Fruit fly (Drosophila melanogaster) whole organism, larva: Measurements from ENCODE around the gene CG1288.

Experiments
- noc ChIP-seq: fragments of 200-800 bp; sonication (Bioruptor generic); optimal IDR thresholded peaks from 3 replicates; lab custom pipeline; 2019; ENCODE audit warnings: missing biosample characterization, mild to moderate bottlenecking, missing genetic modification characterization, moderate library complexity

Gene CG1288

DNA sequence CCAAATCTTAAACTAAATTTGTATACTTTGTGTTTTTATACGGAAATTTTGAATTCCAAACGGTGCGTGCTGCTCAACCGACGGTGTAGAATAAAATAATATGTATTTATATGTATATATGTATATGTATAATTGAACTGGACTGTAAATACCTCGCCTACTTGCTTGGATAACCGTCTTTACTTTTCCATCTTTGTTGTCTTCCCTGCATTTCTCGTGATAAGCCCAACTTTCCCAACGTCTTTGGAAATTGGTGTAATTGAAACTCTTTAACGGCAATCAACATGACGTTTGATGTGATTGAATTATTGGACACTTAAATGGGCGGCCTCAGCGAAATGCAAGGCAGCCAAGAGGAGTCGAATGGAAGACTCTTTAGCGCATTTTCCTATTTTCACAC lies at the start of gene CG1288:
Gene CG1288 (minus strand): TSS at position 101 of the 400 bp plus-strand sequence.
- TF ChIP-seq noc: no peak

DNA sequence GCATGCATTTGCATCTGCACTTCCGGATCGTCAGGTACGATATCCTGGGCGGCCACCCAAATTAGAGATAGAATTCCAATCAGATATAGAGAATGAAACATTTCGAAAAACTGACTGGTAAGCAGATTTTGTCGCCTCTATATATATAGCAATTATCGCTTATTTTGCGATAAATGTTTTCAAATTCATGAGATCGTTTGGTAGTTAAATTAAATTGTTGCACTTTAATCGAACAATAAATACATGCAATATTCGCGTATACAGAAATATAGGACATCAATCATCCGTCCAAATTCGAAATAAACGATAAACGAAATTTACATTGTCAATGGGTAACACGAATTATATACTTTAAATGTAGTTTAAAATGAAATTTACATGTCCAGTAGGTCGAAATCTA lies 43.6 kb upstream of the CG1288 start, which contains the start of gene Obp84a:
Gene Obp84a (minus strand): TSS at position 101 of the 400 bp plus-strand sequence.
- no peak for TF ChIP-seq noc

DNA sequence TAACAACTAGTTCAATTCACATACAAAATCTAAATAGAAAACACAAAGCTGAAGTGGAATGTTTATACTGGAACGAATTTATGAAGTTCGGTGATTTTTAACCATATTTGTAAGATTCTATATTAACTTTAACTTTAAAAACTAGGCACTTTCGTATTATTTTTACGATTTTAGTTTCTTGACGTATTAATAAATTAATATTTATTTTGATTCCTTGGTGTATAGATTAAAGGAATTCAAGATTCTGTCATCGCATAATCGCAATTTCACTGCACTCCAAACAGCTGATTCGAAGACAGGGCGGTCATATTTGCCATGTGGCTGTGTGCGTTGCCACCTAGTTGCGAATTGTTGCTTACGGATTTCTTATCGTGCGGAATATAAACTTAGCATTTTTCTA lies 41.2 kb upstream of the CG1288 start, which contains the start of the genes CG1227 and Dtwd2:
Gene CG1227 (minus strand): TSS at position 279 of the 400 bp plus-strand sequence.
Gene Dtwd2 (plus strand): TSS at position 336 of the 400 bp plus-strand sequence.
- TF ChIP-seq noc: peak; percentile 94

DNA sequence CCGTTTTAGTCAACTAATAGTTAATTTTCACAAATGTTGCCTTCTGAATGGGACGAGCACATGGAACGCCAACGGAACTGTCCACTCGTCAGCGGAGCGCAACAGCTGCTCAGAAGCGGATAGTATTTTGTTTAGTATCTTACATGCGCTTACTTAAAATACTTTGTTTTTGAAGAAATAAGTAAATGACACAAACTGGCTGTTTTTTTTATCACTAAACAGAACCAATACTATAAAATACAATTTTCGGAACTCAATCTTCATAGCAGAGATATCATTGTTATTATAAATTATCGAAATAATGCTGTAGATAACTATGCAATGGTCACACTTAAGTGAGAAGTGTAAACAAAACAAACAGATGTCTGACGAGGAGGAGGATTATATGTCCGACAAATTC lies 38.7 kb upstream of the CG1288 start, which contains the start of the genes Noc3 and CG10053:
Gene Noc3 (minus strand): TSS at position 81 of the 400 bp plus-strand sequence.
Gene CG10053 (plus strand): TSS at position 202 of the 400 bp plus-strand sequence.
- no peak for TF ChIP-seq noc

DNA sequence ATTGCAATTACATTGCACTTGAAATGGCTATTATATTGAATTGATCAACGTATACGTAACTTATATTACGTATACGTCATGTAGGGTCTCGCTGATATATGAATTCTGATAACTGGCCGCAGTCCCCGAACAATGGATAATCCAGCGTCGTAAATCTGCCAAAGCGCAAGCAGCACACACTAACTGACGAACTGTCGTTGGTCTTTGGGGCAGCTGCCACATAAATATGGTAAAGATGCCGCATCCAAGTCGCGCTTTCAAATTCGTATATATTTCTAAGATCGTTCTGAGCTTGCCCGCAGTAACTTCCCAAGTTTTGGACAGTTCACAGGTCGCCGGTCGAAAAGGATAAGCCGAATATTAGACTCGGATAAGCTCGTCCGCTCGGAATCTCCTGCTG lies 33.2 kb upstream of the CG1288 start, which contains the start of gene CG14607:
Gene CG14607 (plus strand): TSS at position 301 of the 400 bp plus-strand sequence.
- TF ChIP-seq noc: no peak

DNA sequence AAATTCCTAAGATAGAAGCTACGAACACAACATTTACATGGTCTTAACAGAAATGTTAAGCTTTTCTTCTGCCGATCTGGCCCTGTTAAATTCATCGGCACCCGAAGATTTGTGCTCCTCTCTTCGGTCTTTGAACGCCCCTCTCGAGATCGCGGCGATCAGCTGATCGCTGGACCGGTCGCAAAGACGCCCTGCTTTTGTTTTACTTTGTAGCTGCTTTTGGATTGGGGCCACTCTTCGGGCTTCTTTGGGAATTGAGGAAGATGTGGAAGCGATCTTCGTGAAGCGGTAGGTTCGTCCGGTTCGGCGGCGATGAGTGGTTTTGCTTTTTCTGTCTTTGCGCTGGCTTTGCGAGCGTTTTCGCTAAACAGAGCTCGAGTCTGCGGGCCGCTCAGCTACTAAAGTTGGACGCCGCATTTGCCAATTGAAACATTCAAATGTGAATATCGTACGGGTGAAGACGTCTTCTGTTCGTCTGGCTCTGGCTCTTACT lies 15.8 kb upstream of the CG1288 start, which contains the start of gene thw:
Gene thw (plus strand): TSS at position 443 of the 493 bp plus-strand sequence.
- TF ChIP-seq noc: no peak

DNA sequence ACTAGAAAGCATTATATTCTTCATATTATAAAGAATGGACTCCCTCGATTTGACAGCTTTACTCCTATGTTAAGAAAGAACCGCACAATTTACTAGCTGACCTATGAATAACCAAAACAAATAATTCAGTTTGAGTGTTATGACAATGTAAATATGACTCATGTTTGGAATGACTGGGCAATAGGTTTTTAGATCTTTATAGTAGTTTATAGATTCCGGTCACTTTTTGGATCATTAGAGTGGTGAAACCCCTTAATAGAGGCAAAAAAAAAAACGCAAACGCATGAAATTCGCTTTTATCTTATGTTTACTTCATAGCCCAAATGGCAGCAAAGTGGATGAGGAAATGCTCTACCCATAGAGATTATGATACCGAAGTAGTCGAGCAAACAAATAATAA lies 11.4 kb upstream of the CG1288 start, which contains the start of gene CG14605:
Gene CG14605 (minus strand): TSS at position 101 of the 400 bp plus-strand sequence.
- TF ChIP-seq noc: no peak

DNA sequence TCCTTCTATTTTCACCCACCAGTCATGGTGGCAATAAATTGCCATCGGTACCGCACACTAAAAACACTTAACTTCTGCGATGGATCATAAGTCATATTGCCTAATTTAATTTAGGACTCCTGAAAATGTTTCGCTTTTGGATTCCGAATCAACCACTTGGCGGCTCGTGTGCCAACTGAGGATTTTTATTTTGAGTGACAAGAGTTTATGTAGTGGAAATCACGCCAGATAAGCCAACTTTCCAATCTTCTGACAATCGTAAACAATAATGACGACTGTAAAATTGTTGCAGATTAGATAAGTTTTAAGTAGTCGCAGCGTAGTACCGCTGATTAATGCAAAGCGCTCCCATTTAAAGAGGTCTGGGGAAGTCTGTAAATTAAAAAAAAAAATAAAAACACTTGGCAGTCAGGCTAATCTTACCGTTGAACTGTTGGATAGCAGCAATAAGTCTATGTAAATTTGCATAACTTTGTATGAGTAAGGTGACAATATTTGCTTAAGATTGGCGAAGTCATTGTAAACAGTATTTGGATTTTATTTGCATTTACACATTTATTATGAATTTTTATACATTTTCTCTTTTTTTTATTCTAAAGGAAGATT lies 8.8 kb upstream of the CG1288 start, which contains the start of gene CG14606:
Gene CG14606 (minus strand): TSS at position 160 of the 606 bp plus-strand sequence.
- TF ChIP-seq noc: peak; percentile 88

DNA sequence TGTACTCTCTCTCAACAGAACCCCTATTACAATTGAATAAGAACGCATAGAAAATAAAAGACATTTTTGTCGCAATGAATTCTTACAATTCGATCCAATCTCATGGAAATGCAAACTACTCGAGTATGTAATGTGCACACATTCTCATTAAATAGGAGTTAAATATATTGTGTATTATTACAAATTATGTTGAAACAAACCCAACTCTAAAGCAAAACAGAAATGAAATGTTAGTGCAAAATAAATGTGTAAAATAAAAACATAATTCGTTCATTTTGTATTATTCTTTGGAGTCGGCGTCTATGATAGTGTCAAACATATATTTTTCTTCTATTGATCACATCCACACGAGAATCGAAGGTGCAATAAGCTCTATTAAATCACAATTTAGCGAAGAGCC lies 7.6 kb downstream of the CG1288 start, which contains the start of gene CG14609:
Gene CG14609 (plus strand): TSS at position 301 of the 400 bp plus-strand sequence.
- TF ChIP-seq noc: no peak

DNA sequence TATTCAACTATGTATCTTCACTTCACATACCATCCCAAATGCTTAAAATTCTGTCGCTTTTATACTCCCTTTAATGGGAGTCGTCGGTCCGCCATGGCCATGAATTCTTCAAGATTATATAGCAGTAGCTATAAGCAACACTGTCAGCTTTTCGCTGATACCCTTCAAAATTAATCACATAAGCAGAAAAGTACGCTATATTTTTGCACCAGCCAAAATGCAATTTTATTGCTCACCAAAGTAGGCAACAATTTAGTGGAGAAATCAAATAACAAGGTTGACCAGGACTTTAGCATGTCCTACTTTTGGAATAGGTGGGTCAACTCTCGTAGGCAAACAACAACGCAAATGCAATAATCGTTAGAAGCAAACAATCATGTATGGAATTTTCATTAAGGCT lies 8.4 kb downstream of the CG1288 start:
- TF ChIP-seq noc: no peak

DNA sequence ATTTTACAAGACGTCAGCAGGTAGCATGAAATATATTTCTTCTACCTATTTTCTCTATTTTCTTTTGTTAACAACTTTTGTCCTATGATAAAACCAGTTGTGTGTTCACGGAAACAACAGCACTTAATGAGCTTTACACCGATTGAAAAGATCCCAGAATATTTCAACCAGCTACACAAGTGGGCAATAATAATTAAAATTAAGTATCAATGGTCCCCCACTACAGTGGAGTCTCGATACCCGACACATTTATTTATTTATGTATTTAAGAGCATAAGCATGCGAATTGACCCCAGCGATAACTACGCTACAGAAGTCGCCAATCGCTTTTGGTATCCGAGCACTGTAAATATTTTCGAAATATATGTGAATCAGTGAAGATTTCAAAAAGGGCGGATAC lies 19.5 kb downstream of the CG1288 start:
- no peak for TF ChIP-seq noc

DNA sequence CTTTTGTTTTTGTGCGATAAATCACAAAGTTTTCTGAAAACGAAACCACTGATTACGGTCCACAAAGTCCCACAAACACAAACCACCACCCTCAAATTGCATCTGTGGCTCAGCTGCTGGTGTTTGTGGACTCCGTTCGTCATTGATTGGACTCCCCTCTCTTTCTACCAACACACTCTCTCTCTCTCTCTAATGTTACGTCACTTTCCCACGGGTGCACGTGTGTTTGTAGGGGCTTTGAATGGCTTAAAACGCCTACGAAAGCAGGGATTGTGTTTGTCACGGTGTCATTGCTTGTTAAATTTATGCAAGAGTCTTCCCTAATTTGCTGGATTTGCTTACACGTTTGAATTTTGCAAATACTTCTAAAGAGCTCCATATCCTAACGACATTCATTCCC lies 20.2 kb downstream of the CG1288 start:
- TF ChIP-seq noc: no peak

DNA sequence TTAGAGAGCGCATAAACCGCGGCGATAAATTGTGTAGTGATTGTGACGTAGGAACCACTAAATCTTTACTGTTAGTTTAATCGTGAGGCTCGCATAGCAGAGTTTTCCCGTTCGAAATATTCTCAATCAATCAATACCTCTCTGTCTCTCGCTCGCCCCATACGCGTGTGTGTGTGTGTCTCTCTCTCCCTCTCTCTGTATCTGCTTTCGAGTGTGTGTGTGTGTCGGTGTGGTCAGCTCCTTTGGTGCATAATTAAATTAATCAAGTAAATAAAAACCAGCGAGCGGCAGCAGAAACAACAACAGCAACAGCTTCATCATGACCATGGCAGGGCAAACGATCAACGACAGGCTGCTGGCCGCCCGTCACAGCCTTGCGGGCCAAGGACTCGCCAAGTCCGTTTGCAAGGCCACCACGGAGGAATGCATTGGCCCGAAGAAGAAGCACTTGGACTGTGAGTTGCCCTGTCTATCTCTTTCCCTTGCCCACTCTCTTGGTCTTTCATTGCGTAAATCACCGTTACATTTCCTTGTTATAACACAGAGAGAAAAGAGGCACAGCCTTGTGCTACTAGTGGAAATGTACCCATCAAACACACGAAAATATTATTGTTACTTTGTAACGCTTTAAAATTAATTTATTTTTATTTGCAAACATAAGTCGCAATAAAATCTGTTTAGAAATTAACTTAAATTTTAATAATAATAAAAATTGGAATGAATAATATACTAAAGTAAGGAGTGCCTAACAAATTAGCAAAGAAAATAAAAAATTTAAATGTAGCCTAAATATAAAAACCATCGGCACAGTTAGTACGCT lies 20.9 kb downstream of the CG1288 start:
- TF ChIP-seq noc: no peak

DNA sequence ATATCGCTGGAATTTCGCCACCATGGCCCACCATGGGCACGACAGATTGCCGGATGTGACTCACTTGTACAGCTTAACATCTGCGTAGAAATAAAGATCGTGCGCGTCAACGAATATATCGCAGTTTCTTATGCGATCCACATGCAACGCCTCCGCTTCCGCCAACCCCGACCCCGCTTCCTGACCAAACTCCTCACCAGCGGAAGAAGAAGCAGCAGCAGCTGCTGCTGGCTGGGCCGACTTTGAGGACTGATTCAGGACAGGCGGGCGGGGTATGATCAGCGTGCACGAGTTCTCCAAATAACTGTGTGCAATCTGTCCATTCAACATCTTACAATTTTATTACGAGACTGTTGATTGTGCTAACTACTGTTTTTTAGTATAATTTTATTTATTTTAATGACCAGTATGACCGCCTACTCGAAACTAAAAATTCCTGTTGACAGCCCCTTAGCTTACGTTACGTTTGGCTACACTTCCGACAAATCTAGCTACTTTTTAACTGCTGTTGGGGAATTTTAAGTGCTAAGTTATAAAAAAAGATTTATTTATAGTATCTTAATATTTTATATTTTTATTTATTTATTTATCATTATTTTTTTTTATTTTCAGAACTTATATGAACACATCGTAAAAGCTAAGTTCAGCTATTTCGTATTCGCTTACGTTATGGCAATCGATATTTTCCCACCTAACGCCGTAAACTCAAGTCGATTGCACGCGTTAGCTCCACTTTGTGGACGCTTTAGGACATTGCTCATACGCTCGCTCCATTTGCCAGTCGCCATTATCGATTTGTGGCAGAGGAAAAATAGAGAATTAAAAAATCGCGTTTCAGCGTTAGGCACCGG lies 21.8 kb downstream of the CG1288 start, which contains the start of the genes CG10055 and lap:
Gene CG10055 (minus strand): TSS at position 432 of the 851 bp plus-strand sequence.
Gene lap (plus strand): TSS at position 753 of the 851 bp plus-strand sequence.
- no peak for TF ChIP-seq noc

DNA sequence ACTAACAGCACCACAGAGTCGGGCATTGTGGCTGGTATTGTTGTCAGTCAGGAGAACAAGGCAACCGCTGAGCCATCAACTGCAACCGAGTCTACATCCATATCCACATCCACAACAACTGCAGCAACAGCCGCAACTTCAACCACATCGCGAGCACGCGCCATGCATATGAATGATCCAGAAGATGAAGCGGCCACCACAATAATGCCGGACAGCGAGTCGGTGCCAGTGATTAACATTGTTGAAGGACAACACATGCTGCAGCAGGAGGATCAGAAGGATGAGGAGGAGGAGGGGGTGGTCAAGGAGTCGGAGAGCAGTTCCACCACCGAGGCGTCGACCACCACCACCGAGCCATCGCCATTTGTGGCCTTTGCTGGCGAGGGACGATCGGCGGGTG lies 33.5 kb downstream of the CG1288 start:
- no peak for TF ChIP-seq noc

DNA sequence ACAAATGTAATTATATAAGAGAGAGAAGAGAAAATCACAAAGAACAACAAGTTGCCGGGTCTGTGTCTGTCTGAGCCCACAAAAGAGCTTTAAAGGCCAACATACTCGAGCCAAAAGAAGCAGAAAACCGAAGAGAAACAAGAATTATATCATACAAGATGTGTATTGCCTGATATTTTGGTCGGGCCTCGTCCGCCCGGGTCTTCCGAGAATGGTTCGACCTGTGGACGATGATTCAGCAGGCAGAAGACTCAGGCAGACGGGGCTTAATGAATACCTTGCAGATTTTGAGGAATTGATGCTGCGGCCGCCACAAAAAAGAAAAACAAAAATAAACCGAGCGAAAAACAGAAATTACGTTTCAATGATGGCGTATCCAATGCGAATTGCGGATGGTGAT lies 35.3 kb downstream of the CG1288 start:
- no peak for TF ChIP-seq noc
